Worm (Caenorhabditis elegans) whole organism, mixed stage, embryonic: Measurements from ENCODE around the gene ZK829.9.

ENCODE experiments used
- M03D4.4 ChIP-seq: sonication (generic microtip); optimal IDR thresholded peaks from 2 replicates; lab custom pipeline; 2017; ENCODE audit warnings: mild to moderate bottlenecking, missing genetic modification characterization, missing compliant biosample characterization
- bed-3 ChIP-seq: fragments of 200-800 bp; sonication (Bioruptor generic); optimal IDR thresholded peaks from 3 replicates; lab custom pipeline; 2018; ENCODE audit warnings: mild to moderate bottlenecking, missing genetic modification characterization, moderate library complexity, missing compliant biosample characterization
- blmp-1 ChIP-seq: fragments of 150-350 bp; optimal IDR thresholded peaks from 2 replicates; lab custom pipeline; 2014; ENCODE audit warnings: missing biosample characterization, missing genetic modification characterization
- ceh-39 ChIP-seq: fragments of 150-350 bp; optimal IDR thresholded peaks from 2 replicates; lab custom pipeline; 2014; ENCODE audit warnings: missing biosample characterization, missing genetic modification characterization
- ceh-43 ChIP-seq: fragments of 200-800 bp; sonication (Bioruptor generic); optimal IDR thresholded peaks from 2 replicates; lab custom pipeline; 2018; ENCODE audit warnings: mild to moderate bottlenecking, missing genetic modification characterization, moderate library complexity, missing compliant biosample characterization
- ces-1 ChIP-seq: fragments of 150-350 bp; optimal IDR thresholded peaks from 2 replicates; lab custom pipeline; 2014; ENCODE audit warnings: missing biosample characterization, missing genetic modification reagents, missing genetic modification characterization
- drap-1 ChIP-seq: fragments of 200-800 bp; sonication (Bioruptor generic); optimal IDR thresholded peaks from 3 replicates; lab custom pipeline; 2018; ENCODE audit warnings: mild to moderate bottlenecking, missing genetic modification characterization, missing compliant biosample characterization
- elt-1 ChIP-seq: sonication (generic microtip); optimal IDR thresholded peaks from 2 replicates; lab custom pipeline; 2017; ENCODE audit warnings: missing genetic modification characterization, mild to moderate bottlenecking, missing compliant biosample characterization, antibody characterized with exemption, moderate library complexity, borderline replicate concordance; ENCODE audit not compliant: insufficient read depth
- hlh-1 ChIP-seq: fragments of 150-350 bp; optimal IDR thresholded peaks from 2 replicates; lab custom pipeline; 2014; ENCODE audit warnings: missing biosample characterization, missing genetic modification reagents, missing genetic modification characterization
- lin-13 ChIP-seq: fragments of 150-350 bp; optimal IDR thresholded peaks from 2 replicates; lab custom pipeline; 2014; ENCODE audit warnings: missing biosample characterization, missing genetic modification characterization
- lin-32 ChIP-seq: fragments of 200-800 bp; sonication (Bioruptor generic); optimal IDR thresholded peaks from 2 replicates; lab custom pipeline; 2018; ENCODE audit warnings: mild to moderate bottlenecking, missing genetic modification characterization, missing compliant biosample characterization
- lsy-2 ChIP-seq: fragments of 150-350 bp; optimal IDR thresholded peaks from 2 replicates; lab custom pipeline; 2014; ENCODE audit warnings: missing biosample characterization, missing genetic modification characterization
- mab-5 ChIP-seq: fragments of 150-350 bp; optimal IDR thresholded peaks from 2 replicates; lab custom pipeline; 2014; ENCODE audit warnings: missing biosample characterization, missing genetic modification characterization
- mep-1 ChIP-seq: fragments of 150-350 bp; optimal IDR thresholded peaks from 2 replicates; lab custom pipeline; 2017; ENCODE audit warnings: missing biosample characterization, missing genetic modification reagents, missing genetic modification characterization, inconsistent platforms
- mls-2 ChIP-seq: sonication (generic microtip); optimal IDR thresholded peaks from 2 replicates; lab custom pipeline; 2016; ENCODE audit warnings: mild to moderate bottlenecking, missing genetic modification characterization, moderate library complexity, missing compliant biosample characterization
- nhr-2 ChIP-seq: fragments of 150-350 bp; optimal IDR thresholded peaks from 2 replicates; lab custom pipeline; 2014; ENCODE audit warnings: missing biosample characterization, missing genetic modification characterization
- nhr-237 ChIP-seq: fragments of 150-350 bp; optimal IDR thresholded peaks from 2 replicates; lab custom pipeline; 2014; ENCODE audit warnings: missing biosample characterization, missing genetic modification characterization
- nhr-28 ChIP-seq: fragments of 150-350 bp; optimal IDR thresholded peaks from 2 replicates; lab custom pipeline; 2014; ENCODE audit warnings: missing biosample characterization, missing genetic modification characterization
- nhr-76 ChIP-seq: sonication (generic microtip); optimal IDR thresholded peaks from 2 replicates; lab custom pipeline; 2017; ENCODE audit warnings: missing biosample characterization, missing genetic modification characterization
- pha-4 ChIP-seq: fragments of 150-350 bp; optimal IDR thresholded peaks from 2 replicates; lab custom pipeline; 2018; ENCODE audit warnings: missing biosample characterization, missing genetic modification reagents, missing genetic modification characterization
- snpc-4 ChIP-seq: fragments of 150-350 bp; optimal IDR thresholded peaks from 2 replicates; lab custom pipeline; 2014; ENCODE audit warnings: missing biosample characterization, missing genetic modification characterization
- sptf-1 ChIP-seq: sonication (generic microtip); optimal IDR thresholded peaks from 2 replicates; lab custom pipeline; 2017; ENCODE audit warnings: mild to moderate bottlenecking, missing genetic modification characterization, moderate library complexity, missing compliant biosample characterization
- tbx-8 ChIP-seq: fragments of 200-800 bp; sonication (Bioruptor generic); optimal IDR thresholded peaks from 2 replicates; lab custom pipeline; 2018; ENCODE audit warnings: mild to moderate bottlenecking, missing genetic modification characterization, moderate library complexity, missing compliant biosample characterization
- unc-120 ChIP-seq: sonication (generic microtip); optimal IDR thresholded peaks from 2 replicates; lab custom pipeline; 2017; ENCODE audit warnings: missing genetic modification characterization, missing compliant biosample characterization; ENCODE audit not compliant: poor library complexity, severe bottlenecking
- unc-39 ChIP-seq: fragments of 150-350 bp; optimal IDR thresholded peaks from 2 replicates; lab custom pipeline; 2014; ENCODE audit warnings: missing biosample characterization, missing genetic modification characterization
- unc-62 ChIP-seq: fragments of 150-350 bp; optimal IDR thresholded peaks from 2 replicates; lab custom pipeline; 2014; ENCODE audit warnings: missing biosample characterization, missing genetic modification reagents, missing genetic modification characterization
- zip-8 ChIP-seq: fragments of 150-350 bp; optimal IDR thresholded peaks from 2 replicates; lab custom pipeline; 2014; ENCODE audit warnings: missing biosample characterization, missing genetic modification characterization
- ztf-11 ChIP-seq: fragments of 150-350 bp; optimal IDR thresholded peaks from 2 replicates; lab custom pipeline; 2014; ENCODE audit warnings: missing biosample characterization, missing genetic modification characterization

Gene ZK829.9

DNA sequence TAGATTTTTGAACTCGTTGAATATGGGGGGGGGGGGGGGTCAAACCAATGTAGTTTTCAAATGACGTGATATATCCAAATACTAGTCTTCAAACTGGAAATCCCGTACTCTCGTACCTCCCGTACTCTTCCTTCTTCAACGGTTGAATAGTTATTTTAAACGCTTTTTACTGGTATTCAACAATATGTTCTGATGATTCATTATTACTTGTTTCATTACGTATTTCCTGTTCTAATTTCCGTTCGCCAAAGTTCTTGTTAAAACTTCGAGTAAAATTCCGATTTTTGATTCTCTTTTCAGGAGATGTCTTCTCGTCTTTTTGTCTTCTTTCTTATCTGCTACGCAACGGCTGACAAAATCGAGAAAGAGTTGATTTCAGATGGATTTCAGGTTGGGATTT, 39.8 kb upstream of the ZK829.9 start, which contains the start of gene nhx-9:
TSS of gene nhx-9 (plus strand) at position 301 of the 400 bp plus-strand sequence.
- TF ChIP-seq ztf-11 (tag; lab: Kevin White, UChicago) (no peak), lin-13 (tag; lab: Kevin White, UChicago) (no peak), mab-5 (tag; lab: Kevin White, UChicago) (no peak), unc-62 (GFP tag; lab: Kevin White, UChicago) (no peak), pha-4 (tag; lab: Kevin White, UChicago) (no peak), ces-1 (no peak), drap-1 (GFP tag; lab: Kevin White, UChicago) (no peak), M03D4.4 (tag; lab: Kevin White, UChicago) (no peak)

- no peak for TF ChIP-seq M03D4.4 (tag; lab: Kevin White, UChicago)
- TF ChIP-seq ztf-11 (tag; lab: Kevin White, UChicago) = no peak
- no peak for TF ChIP-seq hlh-1 (tag; lab: Kevin White, UChicago)
- TF ChIP-seq pha-4 (tag; lab: Kevin White, UChicago) = no peak
- no peak for TF ChIP-seq lin-13 (tag; lab: Kevin White, UChicago)
- no peak for TF ChIP-seq nhr-76
These were observed 33.2 kb upstream of the ZK829.9 start, which contains the start of gene slc-5A12 for ce11 chrIV:11937087-11937486. Gene slc-5A12 (plus strand): TSS chrIV:11937419.

DNA sequence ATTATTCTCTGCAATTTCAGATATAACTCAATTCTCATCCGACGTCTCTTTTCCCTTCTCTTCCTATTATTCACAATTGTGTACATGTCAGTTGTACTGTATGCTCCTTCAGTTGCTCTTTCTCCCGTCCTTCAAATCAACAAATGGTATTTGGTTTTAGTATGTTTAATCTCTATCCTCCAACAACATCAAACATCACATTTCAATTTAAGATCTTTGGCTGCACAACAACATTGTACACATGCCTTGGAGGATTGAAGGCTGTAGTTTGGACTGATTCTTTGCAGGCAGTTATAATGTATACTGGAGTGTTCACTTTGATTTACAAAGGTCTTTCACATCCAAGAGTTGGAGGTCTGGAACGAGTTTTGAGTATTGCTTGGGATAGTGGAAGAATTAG, 31.8 kb upstream of the ZK829.9 start:
- TF ChIP-seq mls-2 (tag; lab: Kevin White, UChicago) (no peak), ces-1 (no peak), zip-8 (tag; lab: Kevin White, UChicago) (no peak), pha-4 (tag; lab: Kevin White, UChicago) (no peak), elt-1 (tag; lab: Kevin White, UChicago) (no peak), mep-1 (tag; lab: Kevin White, UChicago) (no peak), nhr-2 (tag; lab: Kevin White, UChicago) (no peak), bed-3 (no peak), unc-39 (no peak), blmp-1 (tag; lab: Kevin White, UChicago) (no peak), nhr-76 (no peak)

DNA sequence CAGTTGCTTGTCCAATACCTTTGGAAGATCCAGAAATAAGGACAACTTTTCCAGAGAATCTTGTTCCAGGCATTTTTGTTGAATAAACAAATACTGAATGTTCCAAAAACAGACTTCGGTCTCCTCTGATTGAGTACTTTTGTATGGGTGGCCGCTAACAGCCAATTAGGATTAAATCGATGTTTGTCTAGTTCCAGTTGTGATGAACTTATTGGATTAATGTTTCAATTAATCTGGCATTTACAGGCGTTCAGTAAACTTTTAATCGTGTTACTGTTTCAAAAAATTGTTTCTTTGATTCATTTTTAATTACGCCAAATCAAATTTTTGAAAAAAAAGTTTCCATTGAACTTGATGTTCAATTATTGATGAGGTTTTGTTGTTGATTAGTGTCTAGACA, 28.0 kb upstream of the ZK829.9 start, which contains the start of gene ZK829.1:
TSS of gene ZK829.1 (minus strand) at position 101 of the 400 bp plus-strand sequence.
- TF ChIP-seq unc-120 = no peak
- no peak for TF ChIP-seq zip-8 (tag; lab: Kevin White, UChicago)
- TF ChIP-seq unc-62 (GFP tag; lab: Kevin White, UChicago) = no peak
- TF ChIP-seq lin-32 (GFP tag; lab: Kevin White, UChicago) = no peak
- no peak for TF ChIP-seq nhr-76
- no peak for TF ChIP-seq pha-4 (tag; lab: Kevin White, UChicago)
- no peak for TF ChIP-seq elt-1 (tag; lab: Kevin White, UChicago)
- TF ChIP-seq mep-1 (tag; lab: Kevin White, UChicago) = no peak
- no peak for TF ChIP-seq lsy-2 (tag; lab: Kevin White, UChicago)
- TF ChIP-seq M03D4.4 (tag; lab: Kevin White, UChicago) = no peak
- TF ChIP-seq snpc-4 (tag; lab: Kevin White, UChicago) = no peak
- no peak for TF ChIP-seq nhr-237 (tag; lab: Kevin White, UChicago)
- no peak for TF ChIP-seq bed-3
- TF ChIP-seq nhr-28 (tag; lab: Kevin White, UChicago) = no peak

DNA sequence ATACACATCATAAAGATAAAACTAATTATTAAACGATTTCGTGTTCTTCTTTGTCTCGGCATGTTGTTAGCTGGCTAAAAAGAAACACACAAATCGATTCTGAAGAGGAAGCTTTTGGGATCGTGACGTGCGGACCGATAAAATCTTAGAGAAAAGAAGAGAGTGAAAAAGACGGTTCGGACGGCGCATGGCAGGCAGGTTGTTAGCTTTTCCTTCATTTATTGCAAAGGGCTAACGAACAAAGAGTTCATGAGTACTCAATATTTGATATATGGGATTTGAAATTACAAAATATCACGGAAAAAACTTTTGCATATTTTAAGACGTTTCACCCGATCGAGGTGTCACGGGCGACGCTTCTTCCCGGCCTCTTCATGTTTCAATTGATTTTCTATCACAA, 24.7 kb upstream of the ZK829.9 start, which contains the start of gene ZK829.3:
TSS of gene ZK829.3 (minus strand) at position 101 of the 400 bp plus-strand sequence.
- TF ChIP-seq ceh-39 (no peak), ces-1 (no peak), pha-4 (tag; lab: Kevin White, UChicago) (no peak), unc-39 (no peak), blmp-1 (tag; lab: Kevin White, UChicago) (no peak), sptf-1 (no peak), ztf-11 (tag; lab: Kevin White, UChicago) (no peak), tbx-8 (GFP tag; lab: Kevin White, UChicago) (no peak), lin-32 (GFP tag; lab: Kevin White, UChicago) (no peak), snpc-4 (tag; lab: Kevin White, UChicago) (no peak), nhr-2 (tag; lab: Kevin White, UChicago) (no peak), nhr-237 (tag; lab: Kevin White, UChicago) (no peak), elt-1 (tag; lab: Kevin White, UChicago) (no peak)

DNA sequence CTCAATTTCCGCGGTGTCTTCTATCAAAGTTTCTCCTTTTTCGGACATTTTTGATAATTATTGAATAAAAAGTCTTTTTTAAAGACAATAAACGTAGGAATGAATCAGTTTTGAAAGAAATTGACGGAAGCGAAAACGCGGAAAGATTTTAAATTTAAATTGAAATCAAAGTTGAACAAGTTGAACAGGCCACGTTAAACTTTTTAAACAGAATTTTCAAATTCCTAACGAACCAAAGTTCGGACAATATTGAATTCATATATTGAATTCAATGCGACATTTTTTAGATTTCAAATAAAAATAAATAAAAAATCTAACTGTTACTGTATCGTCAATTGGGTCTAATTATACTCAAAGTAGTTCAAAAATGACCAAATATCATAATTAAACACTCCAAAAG, 20.6 kb upstream of the ZK829.9 start, which contains the start of gene hdl-1:
TSS of gene hdl-1 (minus strand) at position 101 of the 400 bp plus-strand sequence.
- TF ChIP-seq pha-4 (tag; lab: Kevin White, UChicago) (no peak), unc-39 (no peak), sptf-1 (no peak), elt-1 (tag; lab: Kevin White, UChicago) (no peak), ztf-11 (tag; lab: Kevin White, UChicago) (no peak), drap-1 (GFP tag; lab: Kevin White, UChicago) (no peak), tbx-8 (GFP tag; lab: Kevin White, UChicago) (no peak), unc-120 (no peak), ceh-43 (GFP tag; lab: Kevin White, UChicago) (no peak), nhr-28 (tag; lab: Kevin White, UChicago) (no peak), unc-62 (GFP tag; lab: Kevin White, UChicago) (no peak), zip-8 (tag; lab: Kevin White, UChicago) (no peak)
